Worm (Caenorhabditis elegans): ENCODE data around the gene npp-24.

Gene npp-24

DNA sequence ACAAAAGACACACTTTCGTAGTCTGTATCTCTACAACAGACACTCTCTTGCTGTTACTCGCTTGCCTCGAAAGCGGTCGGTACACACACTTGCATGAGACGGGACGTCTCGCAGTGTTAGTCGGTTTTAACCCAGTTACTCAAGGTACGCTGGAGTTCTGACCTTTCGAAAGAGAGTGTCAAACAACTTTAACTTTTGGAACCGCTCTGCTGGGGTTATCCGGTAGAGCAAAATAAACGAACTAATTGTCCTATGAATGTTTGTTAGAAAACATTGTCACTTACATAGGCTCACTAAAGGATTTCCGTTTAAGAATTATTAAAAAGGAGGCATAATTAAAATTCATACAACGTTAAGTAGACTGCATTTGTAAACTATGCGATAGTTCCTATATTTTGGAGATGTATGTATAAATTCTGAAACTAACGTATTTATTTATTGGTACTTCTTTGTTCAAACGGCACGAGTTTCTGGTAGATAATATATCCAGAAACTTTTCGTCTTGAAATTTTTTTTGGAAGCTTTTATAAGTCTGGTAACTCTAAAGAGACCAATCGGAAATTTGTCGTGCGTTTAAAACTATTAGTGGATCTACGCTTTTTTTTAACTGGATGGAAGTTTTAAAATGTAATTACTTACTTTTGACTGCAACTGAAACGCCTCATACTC, 37.9 kb downstream of the npp-24 start (continued):
- TF ChIP-seq elt-1 (tag; optimal IDR thresholded peaks at IDR 0.05) (no peak), ztf-4 (tag; optimal IDR thresholded peaks at IDR 0.05) (peak; percentile 99), nhr-6 (tag; optimal IDR thresholded peaks at IDR 0.05) (peak; percentile 98), fos-1 (tag; optimal IDR thresholded peaks at IDR 0.05) (peak; percentile 98), blmp-1 (tag; optimal IDR thresholded peaks at IDR 0.05; ENCODE audit: insufficient read depth) (peak; percentile 90), lin-13 (GFP tag; optimal IDR thresholded peaks at IDR 0.05) (peak; percentile 98), mab-5 (tag; optimal IDR thresholded peaks at IDR 0.05) (peak; percentile 96), ztf-1 (GFP tag; conservative IDR thresholded peaks at IDR 0.05) (no peak), lsy-2 (tag; optimal IDR thresholded peaks at IDR 0.05) (peak; percentile 94 to 97), ceh-82 (tag; optimal IDR thresholded peaks at IDR 0.05) (peak; percentile 87), peb-1 (tag; optimal IDR thresholded peaks at IDR 0.05) (peak; percentile 59), mbf-1 (tag; optimal IDR thresholded peaks at IDR 0.05) (peak; percentile 61), R02D3.7 (tag; optimal IDR thresholded peaks at IDR 0.05) (peak; percentile 80), mdl-1 (tag; optimal IDR thresholded peaks at IDR 0.05) (peak; percentile 88 to 92), unc-62 (GFP tag; optimal IDR thresholded peaks at IDR 0.05) (peak; percentile 86), snpc-4 (tag; optimal IDR thresholded peaks at IDR 0.05) (peak; percentile 100), nhr-129 (tag; optimal IDR thresholded peaks at IDR 0.05) (peak; percentile 99), crh-2 (tag; optimal IDR thresholded peaks at IDR 0.05) (peak; percentile 99), ZK546.5 (tag; optimal IDR thresholded peaks at IDR 0.05) (peak; percentile 58), ceh-16 (tag; optimal IDR thresholded peaks at IDR 0.05) (peak; percentile 93), unc-39 (tag; optimal IDR thresholded peaks at IDR 0.05) (peak; percentile 76)

DNA sequence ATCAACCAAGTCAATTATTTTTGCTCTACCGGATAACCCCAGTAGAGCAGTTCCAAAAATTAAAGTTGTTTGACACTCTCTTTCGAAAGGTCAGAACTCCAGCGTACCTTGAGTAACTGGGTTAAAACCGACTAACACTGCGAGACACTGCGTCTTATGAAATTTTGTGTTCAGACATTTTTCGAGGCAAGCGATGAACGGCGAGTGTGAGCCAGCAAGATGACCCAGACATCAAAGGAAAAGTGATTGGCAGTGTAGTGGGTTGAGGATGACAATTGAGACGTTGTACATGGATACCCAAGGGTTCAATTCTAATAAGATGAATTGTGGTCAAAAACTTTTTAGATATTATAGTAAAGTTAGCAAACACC, 38.5 kb downstream of the npp-24 start:
- no peak for TF ChIP-seq nhr-11 (tag; optimal IDR thresholded peaks at IDR 0.05)
- no peak for TF ChIP-seq mdl-1 (tag; optimal IDR thresholded peaks at IDR 0.05)
- no peak for TF ChIP-seq ztf-4 (tag; optimal IDR thresholded peaks at IDR 0.05)
- no peak for TF ChIP-seq elt-1 (tag; optimal IDR thresholded peaks at IDR 0.05)
- TF ChIP-seq mbf-1 (tag; optimal IDR thresholded peaks at IDR 0.05), result no peak
- TF ChIP-seq lin-39 (tag; optimal IDR thresholded peaks at IDR 0.05), result no peak
- TF ChIP-seq nhr-129 (tag; optimal IDR thresholded peaks at IDR 0.05), result peak; percentile 89
- no peak for TF ChIP-seq ZK546.5 (tag; optimal IDR thresholded peaks at IDR 0.05)
- no peak for TF ChIP-seq lin-11 (tag; optimal IDR thresholded peaks at IDR 0.05)
- TF ChIP-seq unc-62 (GFP tag; optimal IDR thresholded peaks at IDR 0.05), result no peak
- peak; percentile 85 for TF ChIP-seq nhr-21 (tag; optimal IDR thresholded peaks at IDR 0.05)
- TF ChIP-seq skn-1 (tag; optimal IDR thresholded peaks at IDR 0.05), result no peak
- TF ChIP-seq nhr-6 (tag; optimal IDR thresholded peaks at IDR 0.05), result peak; percentile 16
- TF ChIP-seq aly-2 (tag; optimal IDR thresholded peaks at IDR 0.05), result no peak
- TF ChIP-seq ama-1 (optimal IDR thresholded peaks at IDR 0.05), result peak; percentile 93
- peak in 1 of 2 experiments; percentile 73 for TF ChIP-seq lsy-2 (tag; optimal IDR thresholded peaks at IDR 0.05)
- peak; percentile 66 for TF ChIP-seq gmeb-1 (tag; optimal IDR thresholded peaks at IDR 0.05)
- no peak for TF ChIP-seq R02D3.7 (tag; optimal IDR thresholded peaks at IDR 0.05)
- no peak for TF ChIP-seq peb-1 (tag; optimal IDR thresholded peaks at IDR 0.05)
- TF ChIP-seq nhr-12 (tag; optimal IDR thresholded peaks at IDR 0.05), result no peak
- no peak for TF ChIP-seq Y55F3AM.14 (GFP tag; optimal IDR thresholded peaks at IDR 0.05)
- TF ChIP-seq sma-9 (GFP tag; optimal IDR thresholded peaks at IDR 0.05), result peak; percentile 76
- no peak for TF ChIP-seq sma-9 (tag; optimal IDR thresholded peaks at IDR 0.05)
- peak; percentile 66 for TF ChIP-seq sma-3 (GFP tag; optimal IDR thresholded peaks at IDR 0.05)
- peak; percentile 11 for TF ChIP-seq fos-1 (tag; optimal IDR thresholded peaks at IDR 0.05)
- no peak for TF ChIP-seq egl-27 (tag; optimal IDR thresholded peaks at IDR 0.05)
- TF ChIP-seq unc-39 (tag; optimal IDR thresholded peaks at IDR 0.05), result no peak
- no peak for TF ChIP-seq alr-1 (tag; optimal IDR thresholded peaks at IDR 0.05)
- TF ChIP-seq snpc-4 (tag; optimal IDR thresholded peaks at IDR 0.05), result peak; percentile 98
- peak; percentile 60 for TF ChIP-seq crh-2 (tag; optimal IDR thresholded peaks at IDR 0.05)
- TF ChIP-seq nhr-237 (tag; optimal IDR thresholded peaks at IDR 0.05), result no peak
- TF ChIP-seq C34F6.9 (tag; optimal IDR thresholded peaks at IDR 0.05), result no peak
- no peak for TF ChIP-seq unc-55 (GFP tag; optimal IDR thresholded peaks at IDR 0.05)
- no peak for TF ChIP-seq sem-4 (tag; optimal IDR thresholded peaks at IDR 0.05)
- TF ChIP-seq mab-5 (tag; optimal IDR thresholded peaks at IDR 0.05), result no peak
- peak; percentile 15 for TF ChIP-seq nhr-10 (tag; optimal IDR thresholded peaks at IDR 0.05)
- no peak for TF ChIP-seq blmp-1 (tag; optimal IDR thresholded peaks at IDR 0.05; ENCODE audit: insufficient read depth)
- no peak for TF ChIP-seq nhr-25 (tag; optimal IDR thresholded peaks at IDR 0.05)
- no peak for TF ChIP-seq dmd-4 (tag; optimal IDR thresholded peaks at IDR 0.05)
- no peak for TF ChIP-seq ztf-1 (GFP tag; conservative IDR thresholded peaks at IDR 0.05)
- TF ChIP-seq nhr-23 (tag; optimal IDR thresholded peaks at IDR 0.05), result no peak
- no peak for TF ChIP-seq ztf-11 (tag; optimal IDR thresholded peaks at IDR 0.05)
- TF ChIP-seq zag-1 (tag; optimal IDR thresholded peaks at IDR 0.05), result no peak
- peak; percentile 6 for TF ChIP-seq nhr-77 (tag; optimal IDR thresholded peaks at IDR 0.05)
- no peak for TF ChIP-seq elt-3 (tag; optimal IDR thresholded peaks at IDR 0.05)
- no peak for TF ChIP-seq F13H6.1 (tag; optimal IDR thresholded peaks at IDR 0.05)
- TF ChIP-seq ceh-82 (tag; optimal IDR thresholded peaks at IDR 0.05), result no peak
- TF ChIP-seq ceh-16 (tag; optimal IDR thresholded peaks at IDR 0.05), result no peak
- peak; percentile 27 for TF ChIP-seq lin-13 (GFP tag; optimal IDR thresholded peaks at IDR 0.05)
